Fruit fly (Drosophila melanogaster) whole organism, embryonic: ENCODE results near the gene odd.
A peak's percentile ranks its signal among the peaks of the same experiment; 100 is the strongest.

Experiments used
- BEAF-32 ChIP-seq: fragments of 200-800 bp; sonication (Bioruptor generic); optimal IDR thresholded peaks from 3 replicates; lab custom pipeline; 2017; ENCODE audit warnings: missing biosample characterization, missing genetic modification characterization, mild to moderate bottlenecking, moderate library complexity, missing genetic modification reagents
- CG10209 ChIP-seq: fragments of 200-800 bp; sonication (Bioruptor generic); optimal IDR thresholded peaks from 3 replicates; lab custom pipeline; 2017; ENCODE audit warnings: missing biosample characterization, mild to moderate bottlenecking, missing genetic modification characterization, missing genetic modification reagents
- CG14014 ChIP-seq: fragments of 200-800 bp; sonication (Bioruptor generic); IDR thresholded peaks from 2 replicates; pipeline ENCODE4 v1.3.6; 2022; ENCODE audit warnings: missing biosample characterization, missing genetic modification characterization
- CG16779 ChIP-seq: fragments of 200-800 bp; sonication (Bioruptor generic); IDR thresholded peaks from 2 replicates; pipeline ENCODE4 v1.3.6; 2022; ENCODE audit warnings: missing biosample characterization, missing genetic modification characterization
- CG17361 ChIP-seq: fragments of 200-800 bp; sonication (Bioruptor generic); IDR thresholded peaks from 3 replicates; pipeline ENCODE4 v1.3.6; 2022; ENCODE audit warnings: missing biosample characterization, missing genetic modification characterization
- CG2120 ChIP-seq: fragments of 200-800 bp; sonication (Bioruptor generic); optimal IDR thresholded peaks from 3 replicates; lab custom pipeline; 2016; ENCODE audit warnings: missing biosample characterization, missing genetic modification characterization
- CG31388 ChIP-seq: fragments of 200-800 bp; sonication (Bioruptor generic); optimal IDR thresholded peaks from 2 replicates; lab custom pipeline; 2016; ENCODE audit warnings: missing biosample characterization, missing genetic modification characterization
- CG32772 ChIP-seq: fragments of 200-800 bp; sonication (Bioruptor generic); IDR thresholded peaks from 2 replicates; pipeline ENCODE4 v1.3.6; 2022; ENCODE audit warnings: missing biosample characterization, missing genetic modification characterization
- CG34224 ChIP-seq: fragments of 200-800 bp; sonication (Bioruptor generic); IDR thresholded peaks from 3 replicates; pipeline ENCODE4 v1.3.6; 2022; ENCODE audit warnings: missing biosample characterization, missing genetic modification characterization; ENCODE audit not compliant: partially characterized antibody
- CG43689 ChIP-seq: fragments of 200-800 bp; sonication (Bioruptor generic); IDR thresholded peaks from 2 replicates; pipeline ENCODE4 v1.3.6; 2022; ENCODE audit warnings: missing biosample characterization, missing genetic modification characterization
- CG6272 ChIP-seq: fragments of 200-800 bp; sonication (Bioruptor generic); IDR thresholded peaks from 2 replicates; pipeline ENCODE4 v1.3.6; 2022; ENCODE audit warnings: missing biosample characterization, missing genetic modification characterization
- CG7556 ChIP-seq: fragments of 200-800 bp; sonication (Bioruptor generic); optimal IDR thresholded peaks from 2 replicates; lab custom pipeline; 2017; ENCODE audit warnings: missing biosample characterization, mild to moderate bottlenecking, missing genetic modification characterization
- CTCF ChIP-seq: fragments of 200-800 bp; sonication (Bioruptor generic); optimal IDR thresholded peaks from 2 replicates; lab custom pipeline; 2017; ENCODE audit warnings: missing biosample characterization, mild to moderate bottlenecking, missing genetic modification characterization, moderate library complexity
- CrebB ChIP-seq: fragments of 200-800 bp; sonication (Bioruptor generic); optimal IDR thresholded peaks from 3 replicates; lab custom pipeline; 2018; ENCODE audit warnings: missing biosample characterization, mild to moderate bottlenecking, missing genetic modification characterization
- D19B ChIP-seq: fragments of 200-800 bp; sonication (Bioruptor generic); optimal IDR thresholded peaks from 2 replicates; lab custom pipeline; 2017; ENCODE audit warnings: missing biosample characterization, mild to moderate bottlenecking, missing genetic modification characterization
- Dll ChIP-seq: fragments of 200-800 bp; sonication (Bioruptor generic); IDR thresholded peaks from 4 replicates; pipeline ENCODE4 v1.3.6; 2022; ENCODE audit warnings: missing biosample characterization, missing genetic modification characterization; ENCODE audit not compliant: partially characterized antibody
- Dp ChIP-seq: fragments of 200-800 bp; sonication (Bioruptor generic); optimal IDR thresholded peaks from 2 replicates; lab custom pipeline; 2018; ENCODE audit warnings: missing biosample characterization, mild to moderate bottlenecking, missing genetic modification characterization, moderate library complexity
- Dref ChIP-seq: fragments of 200-800 bp; sonication (Bioruptor generic); IDR thresholded peaks from 2 replicates; pipeline ENCODE4 v1.3.6; 2022; ENCODE audit warnings: missing biosample characterization, missing genetic modification characterization
- E2f2 ChIP-seq: fragments of 200-800 bp; sonication (Bioruptor generic); IDR thresholded peaks from 2 replicates; pipeline ENCODE4 v1.3.6; 2022; ENCODE audit warnings: missing biosample characterization, missing genetic modification characterization
- Fer1 ChIP-seq: fragments of 200-800 bp; sonication (Bioruptor generic); optimal IDR thresholded peaks from 2 replicates; lab custom pipeline; 2017; ENCODE audit warnings: missing biosample characterization, mild to moderate bottlenecking, missing genetic modification characterization
- HLHmδ ChIP-seq: fragments of 200-800 bp; sonication (Bioruptor generic); optimal IDR thresholded peaks from 2 replicates; lab custom pipeline; 2018; ENCODE audit warnings: missing biosample characterization, mild to moderate bottlenecking, missing genetic modification characterization, moderate library complexity
- Mrtf ChIP-seq: fragments of 200-800 bp; sonication (Bioruptor generic); IDR thresholded peaks from 3 replicates; pipeline ENCODE4 v1.3.6; 2022; ENCODE audit warnings: missing biosample characterization, missing genetic modification characterization
- Myb ChIP-seq: fragments of 200-800 bp; sonication (Bioruptor generic); optimal IDR thresholded peaks from 2 replicates; lab custom pipeline; 2016; ENCODE audit warnings: missing biosample characterization, missing genetic modification characterization
- PHDP ChIP-seq: fragments of 200-800 bp; sonication (Bioruptor generic); optimal IDR thresholded peaks from 3 replicates; lab custom pipeline; 2018; ENCODE audit warnings: missing biosample characterization, mild to moderate bottlenecking, missing genetic modification characterization, moderate library complexity
- Pdp1 ChIP-seq, 2 experiments: fragments of 200-800 bp; sonication (Bioruptor generic); optimal IDR thresholded peaks; 3 replicates each; lab custom pipeline; 2016; ENCODE audit warnings: missing biosample characterization in 2 of 2, missing genetic modification characterization in 2 of 2, mild to moderate bottlenecking in 1 of 2, moderate library complexity in 1 of 2
- Sry-δ ChIP-seq: fragments of 200-800 bp; sonication (Bioruptor generic); optimal IDR thresholded peaks from 2 replicates; lab custom pipeline; 2016; ENCODE audit warnings: missing biosample characterization, missing genetic modification characterization
- Trl ChIP-seq, 3 experiments: fragments of >200 bp in 2 of 3; fragments of 200-800 bp in 1 of 3; sonication (Bioruptor generic) in 1 of 3; optimal IDR thresholded peaks; 2 replicates in 1 of 3; 3 replicates in 2 of 3; lab custom pipeline; 2016 to 2017; ENCODE audit warnings: missing biosample characterization in 1 of 3, missing genetic modification characterization in 1 of 3
- amos ChIP-seq: fragments of 200-800 bp; sonication (Bioruptor generic); IDR thresholded peaks from 2 replicates; pipeline ENCODE4 v1.3.6; 2022; ENCODE audit warnings: missing biosample characterization, missing genetic modification characterization; ENCODE audit not compliant: partially characterized antibody
- chinmo ChIP-seq: fragments of 200-800 bp; sonication (Bioruptor generic); IDR thresholded peaks from 4 replicates; pipeline ENCODE4 v1.3.6; 2022; ENCODE audit warnings: missing biosample characterization, missing genetic modification characterization; ENCODE audit not compliant: partially characterized antibody
- croc ChIP-seq: fragments of 200-800 bp; sonication (Bioruptor generic); conservative IDR thresholded peaks from 3 replicates; pipeline ENCODE4 v1.3.6; 2022; ENCODE audit warnings: missing biosample characterization, missing genetic modification characterization
- danr ChIP-seq: fragments of 200-800 bp; sonication (Bioruptor generic); IDR thresholded peaks from 2 replicates; pipeline ENCODE4 v1.3.6; 2022; ENCODE audit warnings: missing biosample characterization, missing genetic modification characterization
- ewg ChIP-seq: fragments of 200-800 bp; sonication (Bioruptor generic); optimal IDR thresholded peaks from 3 replicates; lab custom pipeline; 2017; ENCODE audit warnings: mild to moderate bottlenecking, missing biosample characterization, missing genetic modification reagents, missing genetic modification characterization
- grau ChIP-seq: fragments of 200-800 bp; optimal IDR thresholded peaks from 3 replicates; lab custom pipeline; 2019; ENCODE audit warnings: missing biosample characterization, mild to moderate bottlenecking, missing genetic modification characterization, moderate library complexity
- hbn ChIP-seq: fragments of 200-800 bp; sonication (Bioruptor generic); IDR thresholded peaks from 2 replicates; pipeline ENCODE4 v1.3.6; 2022; ENCODE audit warnings: missing biosample characterization, missing genetic modification characterization; ENCODE audit not compliant: partially characterized antibody
- kah ChIP-seq: fragments of 200-800 bp; sonication (Bioruptor generic); optimal IDR thresholded peaks from 2 replicates; lab custom pipeline; 2018; ENCODE audit warnings: missing biosample characterization, mild to moderate bottlenecking, missing genetic modification characterization
- pfk ChIP-seq: fragments of 200-800 bp; sonication (Bioruptor generic); optimal IDR thresholded peaks from 2 replicates; lab custom pipeline; 2018; ENCODE audit warnings: missing biosample characterization, mild to moderate bottlenecking, missing genetic modification characterization, moderate library complexity
- phol ChIP-seq: fragments of 200-800 bp; sonication (Bioruptor generic); optimal IDR thresholded peaks from 3 replicates; lab custom pipeline; 2018; ENCODE audit warnings: missing biosample characterization, mild to moderate bottlenecking, missing genetic modification characterization, moderate library complexity
- pzg ChIP-seq: fragments of 200-800 bp; sonication (Bioruptor generic); optimal IDR thresholded peaks from 3 replicates; lab custom pipeline; 2018; ENCODE audit warnings: missing biosample characterization, mild to moderate bottlenecking, missing genetic modification characterization, moderate library complexity
- row ChIP-seq: fragments of 200-800 bp; sonication (Bioruptor generic); IDR thresholded peaks from 3 replicates; pipeline ENCODE4 v1.3.6; 2022; ENCODE audit warnings: missing biosample characterization, missing genetic modification characterization
- sna ChIP-seq: fragments of 200-800 bp; sonication (Bioruptor generic); IDR thresholded peaks from 2 replicates; pipeline ENCODE4 v1.3.6; 2022; ENCODE audit warnings: missing biosample characterization, missing genetic modification characterization; ENCODE audit not compliant: partially characterized antibody
- sr ChIP-seq: fragments of 200-800 bp; sonication (Bioruptor generic); IDR thresholded peaks from 3 replicates; pipeline ENCODE4 v1.3.6; 2022; ENCODE audit warnings: missing biosample characterization, missing genetic modification characterization
- unc-4 ChIP-seq: fragments of 200-800 bp; sonication (Bioruptor generic); IDR thresholded peaks from 2 replicates; pipeline ENCODE4 v1.3.6; 2022; ENCODE audit warnings: missing biosample characterization, missing genetic modification characterization; ENCODE audit not compliant: partially characterized antibody
- vvl ChIP-seq: fragments of 200-800 bp; sonication (Bioruptor generic); IDR thresholded peaks from 2 replicates; pipeline ENCODE4 v1.3.6; 2022; ENCODE audit warnings: missing biosample characterization, missing genetic modification characterization

The odd gene

dm6 chr2L:3655698-3656105 is 49.1 kb upstream of the odd start (continued):
- TF ChIP-seq CG43689 (GFP tag; lab: Robert Waterston, UW) (peak; percentile 84), CG6272 (GFP tag; lab: Robert Waterston, UW) (peak; percentile 96), ewg (peak; percentile 96), E2f2 (GFP tag; lab: Robert Waterston, UW) (peak; percentile 87), HLHmδ (no peak), Mrtf (peak; percentile 97)

- TF ChIP-seq CG16779 (GFP tag; lab: Robert Waterston, UW), result no peak
- peak; percentile 35; the same call in 1 of the 3 replicates for TF ChIP-seq sr
- TF ChIP-seq vvl, result peak; percentile 75; the same call in 1 of the 2 replicates
- 0 out of 4 replicates have a peak, but pooled peaks have one; percentile 25 for TF ChIP-seq chinmo (GFP tag; lab: Robert Waterston, UW)
- TF ChIP-seq kah (GFP tag; lab: Kevin White, UChicago), result peak; percentile 97
- peak in 1 of 2 experiments; percentile 77 for TF ChIP-seq Pdp1 (GFP tag; optimal IDR thresholded peaks at IDR 0.05; lab: Kevin White, UChicago)
Observed at dm6 chr2L:3654956-3655618, 48.5 kb upstream of the odd start.

DNA sequence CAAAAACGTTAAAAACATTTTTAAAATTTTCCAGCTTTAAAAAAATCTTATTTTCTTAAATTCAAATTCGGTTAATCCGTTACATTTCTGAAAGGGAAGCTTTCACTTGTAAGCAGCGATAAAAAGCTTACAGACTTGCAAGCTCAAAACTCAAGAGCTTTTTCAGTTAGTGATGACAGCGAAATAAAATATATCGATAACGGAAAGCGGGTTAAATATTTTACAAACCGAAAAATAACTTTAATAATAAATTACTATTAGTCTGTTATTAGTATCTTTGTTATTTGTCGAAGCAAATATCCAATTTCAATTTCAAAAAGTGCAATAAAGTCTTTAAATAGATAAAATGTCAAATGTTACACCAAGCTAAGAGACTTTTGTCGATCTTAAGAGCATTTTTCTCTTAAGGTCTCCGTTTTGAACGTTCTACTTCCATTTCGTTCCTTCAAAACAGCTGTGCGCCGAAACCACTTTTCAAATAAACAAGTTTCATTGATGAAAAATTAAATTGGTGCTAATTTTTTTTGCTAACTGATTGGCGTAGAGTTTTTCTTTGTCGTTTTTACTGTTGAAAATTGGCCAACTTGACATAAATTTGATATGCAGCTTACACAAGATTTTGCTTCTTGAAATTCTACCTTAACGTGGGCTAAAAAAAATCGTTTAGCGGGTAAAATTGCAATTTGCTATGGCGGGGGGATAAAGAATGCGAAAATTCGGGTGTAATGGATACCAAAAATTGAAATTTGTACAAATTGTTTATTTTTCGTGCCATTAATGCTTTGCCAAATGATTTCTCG is 41.8 kb upstream of the odd start:
- TF ChIP-seq CG2120 (GFP tag; lab: Kevin White, UChicago) (peak; percentile 30), Dref (GFP tag; lab: Robert Waterston, UW) (peak; percentile 56), CG10209 (GFP tag; lab: Kevin White, UChicago) (no peak), amos (GFP tag; lab: Robert Waterston, UW) (peak; percentile 55; the same call in 1 of the 2 replicates), Myb (peak; percentile 73), CG7556 (GFP tag; lab: Kevin White, UChicago) (no peak), CG16779 (GFP tag; lab: Robert Waterston, UW) (no peak), pfk (GFP tag; lab: Kevin White, UChicago) (peak; percentile 88), pzg (GFP tag; lab: Kevin White, UChicago) (peak; percentile 19), phol (no peak), croc (GFP tag; lab: Robert Waterston, UW) (no peak), Sry-δ (GFP tag; lab: Kevin White, UChicago) (peak; percentile 50), Dll (GFP tag; lab: Robert Waterston, UW) (peak; percentile 87), D19B (GFP tag; lab: Kevin White, UChicago) (no peak), sr (no peak), CG32772 (no peak), CG31388 (GFP tag; lab: Kevin White, UChicago) (no peak), CG34224 (GFP tag; lab: Robert Waterston, UW) (peak; percentile 78), sna (GFP tag; lab: Robert Waterston, UW) (peak; percentile 70), Trl (optimal IDR thresholded peaks at IDR 0.05; lab: Kevin White, UChicago) (peak; percentile 21 to 41), Trl (GFP tag; optimal IDR thresholded peaks at IDR 0.05; lab: Kevin White, UChicago) (no peak), hbn (GFP tag; lab: Robert Waterston, UW) (peak; percentile 74), CrebB (tag; lab: Kevin White, UChicago) (peak; percentile 9), grau (tag; lab: Kevin White, UChicago) (peak; percentile 18), CTCF (GFP tag; lab: Kevin White, UChicago) (peak; percentile 12), unc-4 (GFP tag; lab: Robert Waterston, UW) (peak; percentile 73), Dp (GFP tag; lab: Kevin White, UChicago) (peak; percentile 31), PHDP (tag; lab: Kevin White, UChicago) (peak; percentile 8), danr (GFP tag; lab: Robert Waterston, UW) (no peak), CG14014 (GFP tag; lab: Robert Waterston, UW) (0 out of 2 replicates have a peak, but pooled peaks have one; percentile 12), row (GFP tag; lab: Robert Waterston, UW) (peak; percentile 70), Fer1 (GFP tag; lab: Kevin White, UChicago) (peak; percentile 2), CG17361 (no peak), BEAF-32 (GFP tag; lab: Kevin White, UChicago) (peak; percentile 67)
